Worm (Caenorhabditis elegans) whole organism, early embryonic: ENCODE measurements around the gene ndg-4.

Experiments
- B0310.2 ChIP-seq: sonication (generic microtip); optimal IDR thresholded peaks from 2 replicates; lab custom pipeline; 2016; ENCODE audit warnings: mild to moderate bottlenecking, missing genetic modification characterization, missing compliant biosample characterization
- F13C5.2 ChIP-seq: sonication (generic microtip); optimal IDR thresholded peaks from 2 replicates; lab custom pipeline; 2017; ENCODE audit warnings: mild to moderate bottlenecking, missing genetic modification characterization, inconsistent platforms, missing compliant biosample characterization
- aly-1 ChIP-seq: sonication (generic microtip); optimal IDR thresholded peaks from 2 replicates; lab custom pipeline; 2016; ENCODE audit warnings: missing genetic modification characterization, missing compliant biosample characterization
- ama-1 ChIP-seq: fragments of 150-350 bp; optimal IDR thresholded peaks from 2 replicates; lab custom pipeline; 2014
- ceh-13 ChIP-seq: fragments of 200-800 bp; sonication (Bioruptor generic); optimal IDR thresholded peaks from 2 replicates; lab custom pipeline; 2018; ENCODE audit warnings: mild to moderate bottlenecking, missing genetic modification characterization, missing compliant biosample characterization
- ceh-36 ChIP-seq: sonication (generic microtip); optimal IDR thresholded peaks from 2 replicates; lab custom pipeline; 2016; ENCODE audit warnings: missing genetic modification characterization, inconsistent platforms, missing compliant biosample characterization
- ets-7 ChIP-seq: sonication (generic microtip); optimal IDR thresholded peaks from 2 replicates; lab custom pipeline; 2016; ENCODE audit warnings: missing genotype, missing genetic modification characterization, missing compliant biosample characterization
- flt-1 ChIP-seq: fragments of 200-800 bp; sonication (Bioruptor generic); IDR thresholded peaks from 2 replicates; pipeline ENCODE4 v1.3.6; 2022; ENCODE audit warnings: missing genetic modification characterization, missing compliant biosample characterization
- hmbx-1 ChIP-seq: sonication (generic microtip); optimal IDR thresholded peaks from 2 replicates; lab custom pipeline; 2016; ENCODE audit warnings: mild to moderate bottlenecking, missing genetic modification characterization, missing compliant biosample characterization
- hmg-4 ChIP-seq: fragments of 200-800 bp; sonication (Bioruptor generic); optimal IDR thresholded peaks from 2 replicates; lab custom pipeline; 2018; ENCODE audit warnings: mild to moderate bottlenecking, missing genetic modification characterization, missing compliant biosample characterization
- hnd-1 ChIP-seq: sonication (generic microtip); optimal IDR thresholded peaks from 2 replicates; lab custom pipeline; 2016; ENCODE audit warnings: missing genetic modification characterization, missing compliant biosample characterization
- pes-1 ChIP-seq: fragments of 200-800 bp; sonication (Bioruptor generic); IDR thresholded peaks from 2 replicates; pipeline ENCODE4 v1.3.6; 2022; ENCODE audit warnings: missing genetic modification reagents, missing genetic modification characterization, missing compliant biosample characterization
- scrt-1 ChIP-seq: fragments of 200-800 bp; sonication (Bioruptor generic); IDR thresholded peaks from 2 replicates; pipeline ENCODE4 v1.3.6; 2022; ENCODE audit warnings: missing genetic modification characterization, missing compliant biosample characterization
- sea-1 ChIP-seq: fragments of 200-800 bp; sonication (Bioruptor generic); conservative IDR thresholded peaks from 2 replicates; pipeline ENCODE4 v1.3.6; 2022; ENCODE audit warnings: missing genetic modification characterization, missing compliant biosample characterization
- tbx-11 ChIP-seq: fragments of 200-800 bp; sonication (Bioruptor generic); IDR thresholded peaks from 2 replicates; pipeline ENCODE4 v1.3.6; 2022; ENCODE audit warnings: missing genetic modification characterization, missing compliant biosample characterization
- tbx-37 ChIP-seq: fragments of 200-800 bp; sonication (Bioruptor generic); conservative IDR thresholded peaks from 2 replicates; pipeline ENCODE4 v1.3.6; 2022; ENCODE audit warnings: missing genetic modification reagents, missing genetic modification characterization, missing compliant biosample characterization
- tra-4 ChIP-seq: sonication (generic microtip); optimal IDR thresholded peaks from 2 replicates; lab custom pipeline; 2017; ENCODE audit warnings: missing genetic modification characterization, missing compliant biosample characterization

The ndg-4 gene

DNA sequence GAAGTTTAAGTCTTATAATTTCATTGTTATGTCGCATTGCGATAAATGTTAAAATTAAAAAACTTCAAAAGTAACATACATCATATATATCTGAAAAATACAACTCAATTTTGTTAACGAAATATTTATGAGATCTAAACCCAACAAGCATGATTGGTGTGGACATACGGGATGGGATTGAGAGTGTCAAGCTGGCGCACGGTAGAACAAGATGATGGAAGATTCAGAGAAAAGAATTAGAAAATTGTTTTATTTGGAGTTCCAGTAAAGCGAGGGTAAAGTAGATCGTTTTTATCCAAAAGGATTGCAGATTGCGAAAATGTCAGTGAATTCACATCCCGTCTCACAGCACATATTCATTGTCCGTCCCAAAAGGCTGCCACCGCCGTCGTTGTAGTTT lies 9.6 kb upstream of the ndg-4 start:
- no peak for TF ChIP-seq B0310.2 (tag; lab: Kevin White, UChicago)
- no peak for TF ChIP-seq ceh-13 (GFP tag; lab: Kevin White, UChicago)
- no peak for TF ChIP-seq F13C5.2
- no peak for TF ChIP-seq tbx-37
- no peak for TF ChIP-seq hmg-4 (GFP tag; lab: Kevin White, UChicago)
- no peak for TF ChIP-seq ama-1 (lab: Kevin White, UChicago)
- no peak for TF ChIP-seq hmbx-1 (tag; lab: Kevin White, UChicago)
- no peak for TF ChIP-seq flt-1
- no peak for TF ChIP-seq pes-1 (GFP tag; lab: Robert Waterston, UW)
- no peak for TF ChIP-seq hnd-1 (tag; lab: Kevin White, UChicago)
- TF ChIP-seq aly-1 (tag; lab: Kevin White, UChicago): no peak
- TF ChIP-seq sea-1 (GFP tag; lab: Robert Waterston, UW): no peak
- no peak for TF ChIP-seq tbx-11 (GFP tag; lab: Robert Waterston, UW)
- TF ChIP-seq ceh-36 (tag; lab: Kevin White, UChicago): no peak
- TF ChIP-seq tra-4 (tag; lab: Kevin White, UChicago): no peak
- TF ChIP-seq scrt-1 (GFP tag; lab: Robert Waterston, UW): no peak
- TF ChIP-seq ets-7 (tag; lab: Kevin White, UChicago): no peak

DNA sequence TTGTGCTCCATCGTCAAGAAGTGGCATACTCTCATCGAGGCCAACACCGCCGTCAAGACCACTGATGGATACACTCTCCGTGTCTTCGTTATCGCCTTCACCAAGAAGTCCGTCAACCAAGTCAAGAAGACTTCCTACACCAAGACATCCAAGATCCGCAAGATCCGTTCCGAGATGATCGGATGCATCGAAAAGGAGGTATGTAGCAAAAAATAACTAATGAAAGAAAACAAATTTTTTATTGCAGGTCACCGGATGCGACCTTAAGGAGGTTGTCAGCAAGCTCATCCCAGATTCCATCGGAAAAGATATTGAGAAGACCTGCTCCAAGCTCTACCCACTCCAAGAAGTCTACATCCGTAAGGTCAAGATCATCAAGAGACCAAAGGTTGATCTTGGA lies 9.1 kb upstream of the ndg-4 start:
- TF ChIP-seq F13C5.2: no peak
- TF ChIP-seq aly-1 (tag; lab: Kevin White, UChicago): no peak
- no peak for TF ChIP-seq ceh-36 (tag; lab: Kevin White, UChicago)
- TF ChIP-seq tbx-11 (GFP tag; lab: Robert Waterston, UW): no peak
- TF ChIP-seq ets-7 (tag; lab: Kevin White, UChicago): no peak
- TF ChIP-seq flt-1: no peak
- no peak for TF ChIP-seq tbx-37
- TF ChIP-seq hmbx-1 (tag; lab: Kevin White, UChicago): no peak
- TF ChIP-seq B0310.2 (tag; lab: Kevin White, UChicago): no peak

DNA sequence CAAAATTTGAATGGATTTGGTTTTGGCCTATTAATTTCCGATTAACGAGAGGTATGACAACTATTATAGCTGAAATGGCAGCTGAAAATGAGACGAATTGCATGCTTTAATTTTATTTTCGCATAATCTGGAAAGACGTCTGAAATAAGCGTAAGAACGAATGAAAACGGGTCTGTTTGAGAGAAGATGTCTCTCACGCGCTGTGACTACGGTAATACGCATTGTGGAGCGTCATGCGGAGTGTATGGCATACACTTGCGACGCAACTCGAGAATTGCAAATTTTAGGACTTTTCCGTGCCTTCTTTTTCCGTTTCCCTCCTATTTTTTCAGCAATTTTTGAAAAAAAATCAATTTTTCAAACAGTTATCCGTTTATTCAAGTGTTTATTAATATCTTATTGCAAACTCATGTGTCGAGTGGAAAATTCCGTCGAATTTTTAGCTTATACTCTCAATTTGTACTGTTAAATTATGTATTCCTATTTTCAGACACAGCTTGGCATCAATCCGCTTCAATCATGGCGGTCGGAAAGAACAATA lies 8.3 kb upstream of the ndg-4 start, which contains the start of gene rps-1:
rps-1 (plus strand) TSS at position 491 of the 541 bp plus-strand sequence.
- TF ChIP-seq tra-4 (tag; lab: Kevin White, UChicago) (no peak), hmg-4 (GFP tag; lab: Kevin White, UChicago) (peak; percentile 44), tbx-11 (GFP tag; lab: Robert Waterston, UW) (peak; percentile 50; the same call in 1 of the 2 replicates), F13C5.2 (peak; percentile 92), flt-1 (peak; percentile 67), ceh-36 (tag; lab: Kevin White, UChicago) (peak; percentile 52), sea-1 (GFP tag; lab: Robert Waterston, UW) (peak; percentile 52; the same call in 1 of the 2 replicates), hmbx-1 (tag; lab: Kevin White, UChicago) (no peak), ama-1 (lab: Kevin White, UChicago) (no peak), tbx-37 (no peak), hnd-1 (tag; lab: Kevin White, UChicago) (peak; percentile 27), scrt-1 (GFP tag; lab: Robert Waterston, UW) (no peak), ceh-13 (GFP tag; lab: Kevin White, UChicago) (no peak), B0310.2 (tag; lab: Kevin White, UChicago) (peak; percentile 5), pes-1 (GFP tag; lab: Robert Waterston, UW) (peak; percentile 68), ets-7 (tag; lab: Kevin White, UChicago) (no peak), aly-1 (tag; lab: Kevin White, UChicago) (no peak)

DNA sequence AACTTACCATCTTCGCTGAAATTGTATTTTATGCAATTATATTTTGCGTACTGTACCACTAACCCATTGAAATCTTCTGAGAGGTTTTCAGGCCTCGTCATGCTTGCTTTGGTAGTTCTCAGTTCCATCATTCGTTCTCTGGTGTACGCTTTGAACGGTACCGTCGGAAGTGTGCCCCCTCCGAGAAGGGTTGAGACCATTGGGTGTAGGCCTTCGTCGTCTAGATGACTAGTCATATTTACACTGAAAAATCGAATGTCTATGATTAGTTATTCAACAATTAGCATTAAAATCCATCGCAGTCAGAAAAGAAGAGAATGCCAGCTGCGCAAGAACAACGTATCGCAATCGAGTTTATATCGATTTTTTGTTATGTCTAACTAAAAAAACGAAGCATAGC lies 7.7 kb upstream of the ndg-4 start, which contains the start of gene ifet-1:
ifet-1 (minus strand) TSS at position 243 of the 400 bp plus-strand sequence.
- no peak for TF ChIP-seq F13C5.2
- no peak for TF ChIP-seq hnd-1 (tag; lab: Kevin White, UChicago)
- TF ChIP-seq scrt-1 (GFP tag; lab: Robert Waterston, UW): no peak

DNA sequence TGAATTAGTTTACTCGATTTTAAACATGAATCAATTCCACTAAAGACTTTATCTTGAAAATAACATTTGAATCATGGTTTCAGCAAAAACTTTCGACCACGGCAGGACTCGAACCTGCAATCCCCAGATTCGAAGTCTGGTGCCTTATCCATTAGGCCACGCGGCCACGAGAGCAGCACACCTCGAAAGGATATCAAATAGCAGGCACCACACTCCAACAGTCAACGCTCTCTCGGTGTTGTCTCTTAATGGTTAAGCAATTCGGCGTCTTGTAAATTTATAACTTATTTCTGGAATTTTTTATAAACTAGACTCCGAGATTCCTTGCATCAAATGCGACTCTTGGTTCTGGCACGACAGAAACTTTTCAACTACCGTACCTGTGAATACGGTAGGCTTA lies 3.6 kb upstream of the ndg-4 start:
- TF ChIP-seq ceh-36 (tag; lab: Kevin White, UChicago): peak; percentile 96
- TF ChIP-seq ceh-13 (GFP tag; lab: Kevin White, UChicago): peak; percentile 88
- TF ChIP-seq B0310.2 (tag; lab: Kevin White, UChicago): peak; percentile 85
- peak; percentile 92 for TF ChIP-seq F13C5.2
- peak; percentile 98 for TF ChIP-seq sea-1 (GFP tag; lab: Robert Waterston, UW)
- peak; percentile 89 for TF ChIP-seq ets-7 (tag; lab: Kevin White, UChicago)
- peak; percentile 95 for TF ChIP-seq tbx-11 (GFP tag; lab: Robert Waterston, UW)
- peak; percentile 97 for TF ChIP-seq aly-1 (tag; lab: Kevin White, UChicago)
- peak; percentile 89 for TF ChIP-seq hnd-1 (tag; lab: Kevin White, UChicago)
- TF ChIP-seq flt-1: peak; percentile 96
- TF ChIP-seq tbx-37: peak; percentile 95
- TF ChIP-seq ama-1 (lab: Kevin White, UChicago): peak; percentile 84
- TF ChIP-seq hmbx-1 (tag; lab: Kevin White, UChicago): peak; percentile 80
- TF ChIP-seq tra-4 (tag; lab: Kevin White, UChicago): peak; percentile 81
- peak; percentile 96 for TF ChIP-seq hmg-4 (GFP tag; lab: Kevin White, UChicago)
- peak; percentile 95 for TF ChIP-seq scrt-1 (GFP tag; lab: Robert Waterston, UW)
- peak; percentile 96 for TF ChIP-seq pes-1 (GFP tag; lab: Robert Waterston, UW)

DNA sequence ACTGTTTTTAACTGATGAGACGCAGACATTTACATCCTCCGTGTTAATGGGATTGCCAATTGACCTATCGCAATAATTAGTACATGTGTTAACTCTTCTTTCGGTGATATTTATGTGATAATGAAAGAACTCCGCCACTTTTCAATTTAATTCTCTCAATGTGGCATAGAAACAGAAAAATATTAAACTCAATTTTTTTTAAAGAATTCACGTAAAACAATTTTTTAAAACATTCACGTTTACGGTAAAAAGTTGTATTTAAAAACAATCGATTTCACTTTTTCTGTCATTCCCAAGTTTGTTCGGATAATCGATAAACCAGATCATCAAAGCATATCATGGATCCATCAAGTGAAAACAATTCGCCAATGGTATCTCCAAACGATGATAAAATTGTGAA lies 1.6 kb upstream of the ndg-4 start, which contains the start of gene mstr-2:
mstr-2 (plus strand) TSS at position 301 of the 400 bp plus-strand sequence.
- TF ChIP-seq scrt-1 (GFP tag; lab: Robert Waterston, UW) (no peak), ets-7 (tag; lab: Kevin White, UChicago) (no peak), aly-1 (tag; lab: Kevin White, UChicago) (no peak), ama-1 (lab: Kevin White, UChicago) (no peak), hnd-1 (tag; lab: Kevin White, UChicago) (no peak), sea-1 (GFP tag; lab: Robert Waterston, UW) (no peak), hmg-4 (GFP tag; lab: Kevin White, UChicago) (no peak), pes-1 (GFP tag; lab: Robert Waterston, UW) (no peak), F13C5.2 (no peak), hmbx-1 (tag; lab: Kevin White, UChicago) (no peak), flt-1 (no peak), ceh-36 (tag; lab: Kevin White, UChicago) (no peak), ceh-13 (GFP tag; lab: Kevin White, UChicago) (no peak), B0310.2 (tag; lab: Kevin White, UChicago) (no peak), tbx-37 (no peak), tra-4 (tag; lab: Kevin White, UChicago) (no peak), tbx-11 (GFP tag; lab: Robert Waterston, UW) (no peak)
